Fruit fly (Drosophila melanogaster) Kc167 (cell line): ENCODE results near the gene CG43055.

Experiments used
- Myc ChIP-seq: fragments of >200 bp; optimal IDR thresholded peaks from 2 replicates; lab custom pipeline; 2017; ENCODE audit warnings: missing external identifiers
- Sin3A ChIP-seq: fragments of >200 bp; optimal IDR thresholded peaks from 2 replicates; lab custom pipeline; 2018; ENCODE audit warnings: missing external identifiers
- h ChIP-seq: fragments of >200 bp; optimal IDR thresholded peaks from 3 replicates; lab custom pipeline; 2018; ENCODE audit warnings: missing external identifiers
- insv ChIP-seq: fragments of >200 bp; optimal IDR thresholded peaks from 3 replicates; lab custom pipeline; 2018; ENCODE audit warnings: missing external identifiers
- psq ChIP-seq: fragments of >200 bp; optimal IDR thresholded peaks from 2 replicates; lab custom pipeline; 2017; ENCODE audit warnings: missing external identifiers
- ttk ChIP-seq: sonication (Bioruptor generic); optimal IDR thresholded peaks from 2 replicates; lab custom pipeline; 2017; ENCODE audit warnings: missing external identifiers

DNA sequence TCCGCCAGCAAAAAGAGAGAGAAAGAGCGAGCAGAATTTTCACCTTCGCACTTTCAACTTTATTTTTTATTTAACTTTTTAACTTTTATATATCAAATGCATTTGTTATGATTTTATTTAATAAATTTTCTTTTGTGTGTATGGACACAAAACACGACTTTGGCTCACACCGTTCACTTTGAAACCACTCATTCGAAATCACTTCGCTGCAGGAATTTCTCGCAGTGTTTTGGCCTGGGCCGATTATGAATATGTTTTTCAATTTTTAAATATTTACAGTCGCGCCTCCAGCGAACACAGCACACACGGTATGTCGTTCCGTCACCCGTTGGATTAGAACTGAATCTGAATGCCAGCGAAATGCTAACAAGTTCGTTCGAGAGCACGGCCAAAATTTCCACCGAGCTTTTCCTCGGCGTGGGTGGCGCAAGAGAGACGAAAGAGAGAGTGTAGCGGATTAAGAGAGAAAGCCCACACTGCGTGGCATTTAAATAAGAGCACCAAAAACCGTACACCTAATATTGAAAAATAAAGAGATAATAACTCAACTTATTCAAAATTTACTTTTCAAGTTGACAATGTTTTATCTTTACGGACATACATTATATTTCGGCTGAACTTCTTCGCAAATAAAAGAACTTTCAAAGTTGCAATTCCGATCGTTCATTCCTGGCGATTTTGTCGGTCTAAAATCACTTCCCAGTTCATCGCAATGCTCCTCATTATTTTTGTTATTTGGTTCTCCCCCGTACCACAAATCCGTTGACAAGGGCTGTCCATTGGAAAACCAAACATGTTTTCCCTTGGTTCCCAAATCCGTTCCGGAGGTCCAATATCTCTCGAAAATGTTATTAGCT is 30.2 kb downstream of the CG43055 start, which contains the start of gene CG15431:
- TF ChIP-seq psq (no peak), insv (no peak), h (no peak), ttk (no peak), Myc (lab: Kevin White, UChicago) (no peak), Sin3A (lab: Kevin White, UChicago) (no peak)
